Worm (Caenorhabditis elegans): Measurements from ENCODE around the gene rml-3.

DNA sequence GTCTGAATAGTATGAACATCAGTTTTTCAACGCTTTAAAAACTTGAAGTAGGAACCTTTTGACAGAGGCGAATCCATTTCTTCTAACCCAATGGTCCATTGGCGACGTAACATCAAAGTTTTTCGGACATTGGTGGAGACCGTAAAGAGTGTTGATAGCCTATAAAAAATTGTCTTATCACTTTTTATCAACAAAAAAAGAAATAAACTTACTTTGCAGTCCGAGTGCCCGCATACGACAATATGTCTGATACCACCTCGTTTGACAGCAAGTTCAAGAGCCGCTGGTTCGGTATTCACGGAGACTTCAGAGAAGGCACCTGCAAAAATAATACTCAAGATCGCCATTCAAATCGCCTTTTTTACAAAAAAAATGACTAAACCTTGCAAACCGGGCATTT, 35.5 kb downstream of the rml-3 start:
- no peak for TF ChIP-seq elt-3 (tag; optimal IDR thresholded peaks at IDR 0.05)
- TF ChIP-seq dmd-4 (tag; optimal IDR thresholded peaks at IDR 0.05), result no peak
- no peak for TF ChIP-seq nhr-11 (tag; optimal IDR thresholded peaks at IDR 0.05)
- TF ChIP-seq unc-55 (GFP tag; optimal IDR thresholded peaks at IDR 0.05), result no peak
- TF ChIP-seq nhr-77 (tag; optimal IDR thresholded peaks at IDR 0.05), result no peak
- TF ChIP-seq mdl-1 (tag; optimal IDR thresholded peaks at IDR 0.05), result no peak
- TF ChIP-seq R02D3.7 (tag; optimal IDR thresholded peaks at IDR 0.05), result no peak
- no peak for TF ChIP-seq blmp-1 (tag; optimal IDR thresholded peaks at IDR 0.05; ENCODE audit: insufficient read depth)
